Worm (Caenorhabditis elegans): ENCODE measurements around the gene F53F8.6.

Gene F53F8.6

ce11 chrV:20712318-20712993, 8.4 kb downstream of the F53F8.6 start (continued):
- TF ChIP-seq egl-44 (GFP tag; IDR thresholded peaks at IDR 0.05) = peak; percentile 57; the same call in 1 of the 2 replicates
- TF ChIP-seq let-607 (tag; optimal IDR thresholded peaks at IDR 0.05) = peak in 1 of 2 experiments; percentile 11
- TF ChIP-seq unc-62 (GFP tag; optimal IDR thresholded peaks at IDR 0.05) = peak; percentile 5
- TF ChIP-seq gei-17 (GFP tag; optimal IDR thresholded peaks at IDR 0.05) = no peak
- TF ChIP-seq cebp-1 (GFP tag; IDR thresholded peaks at IDR 0.05) = 0 out of 2 replicates have a peak, but pooled peaks have one; percentile 19
- no peak for TF ChIP-seq cebp-1 (tag; optimal IDR thresholded peaks at IDR 0.05)
- no peak for TF ChIP-seq atf-7 (tag; optimal IDR thresholded peaks at IDR 0.05)
- TF ChIP-seq pha-4 (tag; optimal IDR thresholded peaks at IDR 0.05) = peak; percentile 81
- TF ChIP-seq lin-40 (tag; optimal IDR thresholded peaks at IDR 0.05) = peak; percentile 43
- peak; percentile 25 for TF ChIP-seq ama-1 (optimal IDR thresholded peaks at IDR 0.05)
- TF ChIP-seq ama-1 (GFP tag; optimal IDR thresholded peaks at IDR 0.05) = no peak
- peak; percentile 66 for TF ChIP-seq F23B12.7 (tag; optimal IDR thresholded peaks at IDR 0.05; ENCODE audit: insufficient read depth)

- no peak for TF ChIP-seq aptf-2 (GFP tag; conservative IDR thresholded peaks at IDR 0.05)
- no peak for TF ChIP-seq B0035.1 (tag; optimal IDR thresholded peaks at IDR 0.05)
- TF ChIP-seq D2030.7 (GFP tag; IDR thresholded peaks at IDR 0.05) = no peak
- no peak for TF ChIP-seq ceh-100 (GFP tag; IDR thresholded peaks at IDR 0.05)
- TF ChIP-seq attf-5 (GFP tag; optimal IDR thresholded peaks at IDR 0.05) = peak; percentile 13
- TF ChIP-seq cebp-1 (GFP tag; IDR thresholded peaks at IDR 0.05) = 0 out of 2 replicates have a peak, but pooled peaks have one; percentile 21
- TF ChIP-seq cebp-1 (tag; optimal IDR thresholded peaks at IDR 0.05) = peak; percentile 52
- TF ChIP-seq ama-1 (optimal IDR thresholded peaks at IDR 0.05) = peak; percentile 46
- no peak for TF ChIP-seq ama-1 (GFP tag; optimal IDR thresholded peaks at IDR 0.05)
- TF ChIP-seq B0336.3 (GFP tag; IDR thresholded peaks at IDR 0.05) = no peak
- TF ChIP-seq F39B2.1 (GFP tag; IDR thresholded peaks at IDR 0.05) = no peak
- no peak for TF ChIP-seq ekl-4 (GFP tag; IDR thresholded peaks at IDR 0.05)
- TF ChIP-seq hmg-20 (GFP tag; IDR thresholded peaks at IDR 0.05) = no peak
- TF ChIP-seq tlf-1 (GFP tag; optimal IDR thresholded peaks at IDR 0.05) = no peak
- TF ChIP-seq zfh-2 (GFP tag; conservative IDR thresholded peaks at IDR 0.05) = 0 out of 2 replicates have a peak, but pooled peaks have one; percentile 8
- TF ChIP-seq lin-35 (GFP tag; optimal IDR thresholded peaks at IDR 0.05) = no peak
- no peak for TF ChIP-seq mcd-1 (GFP tag; IDR thresholded peaks at IDR 0.05)
- no peak for TF ChIP-seq F49E8.2 (tag; optimal IDR thresholded peaks at IDR 0.05; ENCODE audit: insufficient read depth)
- TF ChIP-seq K11D2.4 (GFP tag; IDR thresholded peaks at IDR 0.05) = 0 out of 2 replicates have a peak, but pooled peaks have one; percentile 21
- no peak for TF ChIP-seq snpc-1.1 (tag; optimal IDR thresholded peaks at IDR 0.05; ENCODE audit: insufficient read depth)
- no peak for TF ChIP-seq sdz-38 (tag; optimal IDR thresholded peaks at IDR 0.05)
- TF ChIP-seq K12H6.12 (tag; optimal IDR thresholded peaks at IDR 0.05) = peak; percentile 26
Observed at ce11 chrV:20712994-20713326, 8.9 kb downstream of the F53F8.6 start.

ce11 chrV:20713620-20714019, 9.6 kb downstream of the F53F8.6 start, which contains the start of gene Y44A6C.1:
Y44A6C.1 (plus strand) TSS chrV:20713920.
- TF ChIP-seq gei-17 (GFP tag; optimal IDR thresholded peaks at IDR 0.05) = no peak
- TF ChIP-seq nfyb-1 (GFP tag; IDR thresholded peaks at IDR 0.05) = no peak
- TF ChIP-seq rec-8 (tag; optimal IDR thresholded peaks at IDR 0.05) = no peak
- no peak for TF ChIP-seq cebp-2 (GFP tag; IDR thresholded peaks at IDR 0.05)

- no peak for TF ChIP-seq Y53F4B.3 (GFP tag; IDR thresholded peaks at IDR 0.05)
- peak; percentile 2 for TF ChIP-seq ceh-27 (GFP tag; optimal IDR thresholded peaks at IDR 0.05)
- TF ChIP-seq ama-1 (optimal IDR thresholded peaks at IDR 0.05) = peak; percentile 17
- TF ChIP-seq ama-1 (GFP tag; optimal IDR thresholded peaks at IDR 0.05) = no peak
Observed at ce11 chrV:20714503-20714902, 10.5 kb downstream of the F53F8.6 start.

Data from whole organism, young adult.